ENCODE assay signal across 2 worm cellular contexts in the genomic region with DNA sequence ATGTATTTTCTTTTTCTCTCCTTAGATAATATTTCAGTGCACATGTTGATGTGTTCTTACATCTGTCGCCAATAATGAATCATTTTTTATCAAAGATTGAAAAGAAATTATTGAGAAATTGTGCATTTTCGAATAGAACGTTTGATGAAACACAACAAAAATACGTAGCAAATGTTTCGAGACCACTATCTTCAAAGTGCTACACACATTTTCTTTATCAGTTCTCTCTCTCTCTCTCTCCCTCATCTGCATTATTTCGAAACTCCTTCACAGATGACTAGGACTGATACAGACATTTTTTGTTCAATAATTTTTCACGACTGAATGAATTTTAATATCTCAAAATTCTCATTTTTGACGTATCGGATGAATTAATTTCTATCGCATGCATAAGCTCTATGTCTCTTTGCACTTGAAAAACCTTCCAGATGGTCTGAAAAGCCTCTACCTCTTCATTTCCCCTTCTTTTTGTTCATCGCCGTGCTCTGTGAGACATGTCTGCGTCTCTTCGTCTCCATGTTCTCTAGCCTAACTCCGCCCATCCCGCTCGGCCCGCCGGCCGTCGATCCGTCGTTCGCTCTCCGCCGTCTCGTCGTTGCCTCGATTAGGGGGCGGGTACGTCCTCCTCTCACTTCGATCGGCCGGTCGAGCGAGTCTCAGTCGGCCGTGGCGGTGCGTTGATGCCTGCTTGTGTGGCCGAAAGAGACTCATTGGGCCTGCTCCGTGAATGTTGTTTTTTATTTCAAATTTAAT.
A peak's percentile ranks its signal among the peaks of the same experiment; 100 is the strongest.
TF ChIP-seq lines count a peak whose summit lies in the region.

No protein-coding gene starts in this region.

TF ChIP-seq in whole organism, L1 larva, 84 proteins besides CTCF, POLR2A, EP300 and RAD21 (continued from another document):
- TF ChIP-seq sptf-1 (tag; optimal IDR thresholded peaks at IDR 0.05; lab: Kevin White, UChicago) (no peak), C04F5.9 (tag; optimal IDR thresholded peaks at IDR 0.05; lab: Kevin White, UChicago) (peak; percentile 27), nhr-20 (tag; optimal IDR thresholded peaks at IDR 0.05; lab: Kevin White, UChicago) (no peak), C34B4.2 (tag; optimal IDR thresholded peaks at IDR 0.05; lab: Kevin White, UChicago) (no peak), nhr-77 (tag; optimal IDR thresholded peaks at IDR 0.05; lab: Kevin White, UChicago) (no peak), nhr-19 (GFP tag; conservative IDR thresholded peaks at IDR 0.05; lab: Robert Waterston, UW) (no peak), mef-2 (tag; optimal IDR thresholded peaks at IDR 0.05; lab: Kevin White, UChicago) (no peak), lin-35 (GFP tag; optimal IDR thresholded peaks at IDR 0.05; lab: Kevin White, UChicago) (no peak), pax-3 (tag; optimal IDR thresholded peaks at IDR 0.05; lab: Kevin White, UChicago) (no peak), zip-4 (GFP tag; optimal IDR thresholded peaks at IDR 0.05; lab: Kevin White, UChicago) (no peak), sox-4 (tag; optimal IDR thresholded peaks at IDR 0.05; lab: Kevin White, UChicago) (no peak), jun-1 (tag; optimal IDR thresholded peaks at IDR 0.05; lab: Kevin White, UChicago) (no peak), dsc-1 (tag; optimal IDR thresholded peaks at IDR 0.05; lab: Kevin White, UChicago) (peak; percentile 47), ztf-11 (tag; optimal IDR thresholded peaks at IDR 0.05; lab: Kevin White, UChicago) (no peak), lsy-2 (tag; optimal IDR thresholded peaks at IDR 0.05; lab: Kevin White, UChicago) (peak in 1 of 2 experiments; percentile 9), ceh-90 (tag; optimal IDR thresholded peaks at IDR 0.05; lab: Kevin White, UChicago) (no peak), unc-62 (GFP tag; optimal IDR thresholded peaks at IDR 0.05; lab: Kevin White, UChicago) (no peak), lin-14 (GFP tag; optimal IDR thresholded peaks at IDR 0.05; lab: Kevin White, UChicago) (peak; percentile 77), ets-5 (GFP tag; IDR thresholded peaks at IDR 0.05; lab: Robert Waterston, UW) (no peak), C16A3.4 (tag; optimal IDR thresholded peaks at IDR 0.05; lab: Kevin White, UChicago) (no peak), tlp-1 (tag; optimal IDR thresholded peaks at IDR 0.05; lab: Kevin White, UChicago) (no peak), grh-1 (GFP tag; IDR thresholded peaks at IDR 0.05; lab: Robert Waterston, UW) (no peak), egl-27 (tag; optimal IDR thresholded peaks at IDR 0.05; lab: Kevin White, UChicago) (no peak), fkh-4 (tag; optimal IDR thresholded peaks at IDR 0.05; lab: Kevin White, UChicago; ENCODE audit: borderline replicate concordance) (no peak), rnt-1 (tag; optimal IDR thresholded peaks at IDR 0.05; lab: Kevin White, UChicago) (peak; percentile 23), aly-2 (tag; optimal IDR thresholded peaks at IDR 0.05; lab: Kevin White, UChicago) (no peak), mep-1 (tag; optimal IDR thresholded peaks at IDR 0.05; lab: Kevin White, UChicago) (no peak), skn-1 (tag; optimal IDR thresholded peaks at IDR 0.05; lab: Kevin White, UChicago) (peak; percentile 39), ceh-88 (GFP tag; IDR thresholded peaks at IDR 0.05; lab: Robert Waterston, UW) (no peak), nhr-71 (tag; optimal IDR thresholded peaks at IDR 0.05; lab: Kevin White, UChicago) (peak; percentile 9), efl-1 (optimal IDR thresholded peaks at IDR 0.05; lab: Kevin White, UChicago) (peak in 1 of 2 experiments; percentile 3), efl-1 (GFP tag; optimal IDR thresholded peaks at IDR 0.05 in 1 of 2; lab: Kevin White, UChicago) (peak in 1 of 2 experiments; percentile 79), fkh-8 (tag; optimal IDR thresholded peaks at IDR 0.05; lab: Kevin White, UChicago) (peak; percentile 49), elt-3 (tag; optimal IDR thresholded peaks at IDR 0.05; lab: Kevin White, UChicago) (no peak), tbx-2 (tag; optimal IDR thresholded peaks at IDR 0.05; lab: Kevin White, UChicago) (peak; percentile 25), unc-86 (tag; optimal IDR thresholded peaks at IDR 0.05; lab: Kevin White, UChicago) (peak; percentile 35), ceh-82 (tag; optimal IDR thresholded peaks at IDR 0.05; lab: Kevin White, UChicago) (peak in 2 of 3 experiments; percentile 11 to 56), nhr-47 (tag; optimal IDR thresholded peaks at IDR 0.05; lab: Kevin White, UChicago) (peak; percentile 52), mab-9 (GFP tag; IDR thresholded peaks at IDR 0.05; lab: Robert Waterston, UW) (no peak), xbp-1 (tag; optimal IDR thresholded peaks at IDR 0.05; lab: Kevin White, UChicago) (no peak), zag-1 (tag; optimal IDR thresholded peaks at IDR 0.05; lab: Kevin White, UChicago) (no peak), lin-15B (tag; optimal IDR thresholded peaks at IDR 0.05; lab: Kevin White, UChicago) (no peak), blmp-1 (tag; optimal IDR thresholded peaks at IDR 0.05; lab: Kevin White, UChicago) (no peak), nhr-12 (tag; optimal IDR thresholded peaks at IDR 0.05; lab: Kevin White, UChicago) (no peak), snpc-4 (tag; optimal IDR thresholded peaks at IDR 0.05; lab: Kevin White, UChicago) (no peak), nhr-90 (tag; optimal IDR thresholded peaks at IDR 0.05; lab: Kevin White, UChicago; ENCODE audit: poor library complexity) (no peak), fos-1 (tag; optimal IDR thresholded peaks at IDR 0.05; lab: Kevin White, UChicago) (no peak), nhr-84 (tag; optimal IDR thresholded peaks at IDR 0.05; lab: Kevin White, UChicago) (no peak), elt-2 (tag; optimal IDR thresholded peaks at IDR 0.05; lab: Kevin White, UChicago) (peak; percentile 18)

TF ChIP-seq in whole organism, young adult, 124 proteins besides CTCF, POLR2A, EP300 and RAD21 (continued from another document):
- no peak for TF ChIP-seq pha-4 (tag; optimal IDR thresholded peaks at IDR 0.05; lab: Kevin White, UChicago)
- TF ChIP-seq egrh-3 (GFP tag; IDR thresholded peaks at IDR 0.05; lab: Robert Waterston, UW) = peak; percentile 86; the same call in 1 of the 2 replicates
